Worm (Caenorhabditis elegans) whole organism, young adult: ENCODE measurements around the gene cki-2.

Source experiments
- D2030.7 ChIP-seq: fragments of 200-800 bp; sonication (Bioruptor generic); IDR thresholded peaks from 2 replicates; pipeline ENCODE4 v1.3.6; 2022; ENCODE audit warnings: missing genetic modification reagents, missing genetic modification characterization, missing compliant biosample characterization
- F37B4.10 ChIP-seq: fragments of 200-800 bp; sonication (Bioruptor generic); IDR thresholded peaks from 2 replicates; pipeline ENCODE4 v1.3.6; 2022; ENCODE audit warnings: missing genetic modification characterization, missing compliant biosample characterization
- Y56A3A.18 ChIP-seq: fragments of 200-800 bp; sonication (Bioruptor generic); IDR thresholded peaks from 2 replicates; pipeline ENCODE4 v1.3.6; 2022; ENCODE audit warnings: missing genetic modification reagents, missing genetic modification characterization, missing compliant biosample characterization
- ZK185.1 ChIP-seq: sonication (generic microtip); optimal IDR thresholded peaks from 2 replicates; lab custom pipeline; 2016; ENCODE audit warnings: mild to moderate bottlenecking, missing genetic modification characterization, missing compliant biosample characterization; ENCODE audit not compliant: poor library complexity, severe bottlenecking
- hmg-1.2 ChIP-seq: fragments of 200-800 bp; sonication (Bioruptor generic); IDR thresholded peaks from 2 replicates; pipeline ENCODE4 v1.3.6; 2022; ENCODE audit warnings: missing genetic modification reagents, missing genetic modification characterization, missing compliant biosample characterization
- hmg-20 ChIP-seq: fragments of 200-800 bp; sonication (Bioruptor generic); IDR thresholded peaks from 2 replicates; pipeline ENCODE4 v1.3.6; 2022; ENCODE audit warnings: missing genetic modification reagents, missing genetic modification characterization, missing compliant biosample characterization
- madf-6 ChIP-seq: fragments of 200-800 bp; sonication (Bioruptor generic); IDR thresholded peaks from 2 replicates; pipeline ENCODE4 v1.3.6; 2022; ENCODE audit warnings: missing genetic modification reagents, missing genetic modification characterization, missing compliant biosample characterization
- nhr-179 ChIP-seq: sonication (generic microtip); optimal IDR thresholded peaks from 2 replicates; lab custom pipeline; 2016; ENCODE audit warnings: mild to moderate bottlenecking, missing genetic modification characterization, missing compliant biosample characterization
- nhr-90 ChIP-seq: sonication (generic microtip); optimal IDR thresholded peaks from 2 replicates; lab custom pipeline; 2016; ENCODE audit warnings: missing genotype, mild to moderate bottlenecking, missing genetic modification characterization, missing compliant biosample characterization
- pha-4 ChIP-seq: fragments of 150-350 bp; sonication (generic microtip); optimal IDR thresholded peaks from 2 replicates; lab custom pipeline; 2014; ENCODE audit warnings: missing biosample characterization, missing genetic modification reagents, missing genetic modification characterization
- snpc-1.3 ChIP-seq: sonication (generic microtip); optimal IDR thresholded peaks from 2 replicates; lab custom pipeline; 2017; ENCODE audit warnings: missing genetic modification characterization, mild to moderate bottlenecking, missing compliant biosample characterization, antibody characterized with exemption, moderate library complexity, missing genotype, missing genetic modification reagents; ENCODE audit not compliant: insufficient read depth
- somi-1 ChIP-seq: fragments of 200-800 bp; sonication (Bioruptor generic); optimal IDR thresholded peaks from 2 replicates; lab custom pipeline; 2018; ENCODE audit warnings: mild to moderate bottlenecking, missing genetic modification characterization, missing compliant biosample characterization
- tbp1 ChIP-seq: fragments of 200-800 bp; sonication (Bioruptor generic); optimal IDR thresholded peaks from 2 replicates; lab custom pipeline; 2018; ENCODE audit warnings: mild to moderate bottlenecking, missing genetic modification characterization, missing compliant biosample characterization
- tbx-9 ChIP-seq: sonication (generic microtip); optimal IDR thresholded peaks from 2 replicates; lab custom pipeline; 2016; ENCODE audit warnings: borderline replicate concordance, missing genetic modification characterization, inconsistent platforms, missing compliant biosample characterization

ce11 chrII:7853679-7854078 lies 37.4 kb downstream of the cki-2 start, which contains the start of gene T09A5.5:
- TF ChIP-seq tbx-9 = no peak
- TF ChIP-seq snpc-1.3 (tag; lab: Kevin White, UChicago) = no peak
- TF ChIP-seq nhr-90 (tag; lab: Kevin White, UChicago) = no peak
- no peak for TF ChIP-seq tbp1 (GFP tag; lab: Kevin White, UChicago)
- TF ChIP-seq somi-1 = no peak
- no peak for TF ChIP-seq ZK185.1 (tag; lab: Kevin White, UChicago)
- TF ChIP-seq hmg-20 (GFP tag; lab: Robert Waterston, UW) = no peak
- no peak for TF ChIP-seq D2030.7 (GFP tag; lab: Robert Waterston, UW)
- no peak for TF ChIP-seq hmg-1.2 (GFP tag; lab: Robert Waterston, UW)
- TF ChIP-seq pha-4 (tag; lab: Kevin White, UChicago) = no peak
- no peak for TF ChIP-seq Y56A3A.18
- no peak for TF ChIP-seq F37B4.10
- TF ChIP-seq nhr-179 (tag; lab: Kevin White, UChicago) = no peak
- TF ChIP-seq madf-6 (GFP tag; lab: Robert Waterston, UW) = peak; percentile 32; the same call in 1 of the 2 replicates
